Worm (Caenorhabditis elegans): ENCODE measurements around the gene talp-3.

talp-3 gene

ce11 chrIV:14631726-14632125, 21.5 kb downstream of the talp-3 start:
- no peak for TF ChIP-seq ztf-11 (tag; optimal IDR thresholded peaks at IDR 0.05)
- TF ChIP-seq lsy-2 (tag; optimal IDR thresholded peaks at IDR 0.05): no peak
- no peak for TF ChIP-seq bed-3 (GFP tag; optimal IDR thresholded peaks at IDR 0.05)
- TF ChIP-seq unc-39 (tag; optimal IDR thresholded peaks at IDR 0.05): no peak
- TF ChIP-seq unc-62 (GFP tag; optimal IDR thresholded peaks at IDR 0.05): no peak
- no peak for TF ChIP-seq sem-2 (GFP tag; optimal IDR thresholded peaks at IDR 0.05)

ce11 chrIV:14622109-14622508, 31.1 kb downstream of the talp-3 start:
- TF ChIP-seq cnd-1 (tag; optimal IDR thresholded peaks at IDR 0.05): no peak
- no peak for TF ChIP-seq nhr-237 (tag; optimal IDR thresholded peaks at IDR 0.05)
- no peak for TF ChIP-seq nhr-76 (tag; optimal IDR thresholded peaks at IDR 0.05)
- no peak for TF ChIP-seq ces-1 (GFP tag; optimal IDR thresholded peaks at IDR 0.05)
- no peak for TF ChIP-seq mep-1 (tag; optimal IDR thresholded peaks at IDR 0.05)
- no peak for TF ChIP-seq nhr-12 (tag; optimal IDR thresholded peaks at IDR 0.05)
- no peak for TF ChIP-seq unc-62 (GFP tag; optimal IDR thresholded peaks at IDR 0.05)
- TF ChIP-seq lsy-2 (tag; optimal IDR thresholded peaks at IDR 0.05): no peak
- TF ChIP-seq sptf-1 (tag; optimal IDR thresholded peaks at IDR 0.05): no peak
- TF ChIP-seq elt-3 (tag; optimal IDR thresholded peaks at IDR 0.05): no peak
- TF ChIP-seq unc-39 (tag; optimal IDR thresholded peaks at IDR 0.05): no peak
- no peak for TF ChIP-seq elt-1 (tag; optimal IDR thresholded peaks at IDR 0.05; ENCODE audit: borderline replicate concordance, insufficient read depth)
- TF ChIP-seq ham-2 (GFP tag; optimal IDR thresholded peaks at IDR 0.05): no peak
- TF ChIP-seq sem-2 (GFP tag; optimal IDR thresholded peaks at IDR 0.05): no peak
- TF ChIP-seq nhr-28 (tag; optimal IDR thresholded peaks at IDR 0.05): no peak

ce11 chrIV:14621117-14621516, 32.1 kb downstream of the talp-3 start:
- TF ChIP-seq nhr-28 (tag; optimal IDR thresholded peaks at IDR 0.05): no peak
- TF ChIP-seq lsy-2 (tag; optimal IDR thresholded peaks at IDR 0.05): no peak
- TF ChIP-seq elt-1 (tag; optimal IDR thresholded peaks at IDR 0.05; ENCODE audit: borderline replicate concordance, insufficient read depth): no peak

- TF ChIP-seq unc-120 (tag; optimal IDR thresholded peaks at IDR 0.05; ENCODE audit: poor library complexity, severe bottlenecking) (peak; percentile 12), nhr-76 (tag; optimal IDR thresholded peaks at IDR 0.05) (no peak), lin-32 (GFP tag; optimal IDR thresholded peaks at IDR 0.05) (peak; percentile 16), sptf-1 (tag; optimal IDR thresholded peaks at IDR 0.05) (peak; percentile 50), ces-1 (GFP tag; optimal IDR thresholded peaks at IDR 0.05) (peak; percentile 34), pha-4 (tag; optimal IDR thresholded peaks at IDR 0.05) (no peak), mep-1 (tag; optimal IDR thresholded peaks at IDR 0.05) (peak; percentile 52), elt-3 (tag; optimal IDR thresholded peaks at IDR 0.05) (no peak)
Measured at ce11 chrIV:14620543-14620942, 32.6 kb downstream of the talp-3 start.

- no peak for TF ChIP-seq cnd-1 (tag; optimal IDR thresholded peaks at IDR 0.05)
- no peak for TF ChIP-seq blmp-1 (tag; optimal IDR thresholded peaks at IDR 0.05)
- TF ChIP-seq lin-13 (tag; optimal IDR thresholded peaks at IDR 0.05): no peak
- no peak for TF ChIP-seq nhr-12 (tag; optimal IDR thresholded peaks at IDR 0.05)
- no peak for TF ChIP-seq ceh-39 (tag; optimal IDR thresholded peaks at IDR 0.05)
- TF ChIP-seq hlh-1 (tag; optimal IDR thresholded peaks at IDR 0.05): no peak
- no peak for TF ChIP-seq sem-2 (GFP tag; optimal IDR thresholded peaks at IDR 0.05)
- no peak for TF ChIP-seq snpc-4 (tag; optimal IDR thresholded peaks at IDR 0.05)
- no peak for TF ChIP-seq drap-1 (GFP tag; optimal IDR thresholded peaks at IDR 0.05)
- no peak for TF ChIP-seq M03D4.4 (tag; optimal IDR thresholded peaks at IDR 0.05)
Measured at ce11 chrIV:14620042-14620441, 33.1 kb downstream of the talp-3 start.

ce11 chrIV:14618551-14618950, 34.6 kb downstream of the talp-3 start:
- TF ChIP-seq ztf-11 (tag; optimal IDR thresholded peaks at IDR 0.05) (no peak), lin-13 (tag; optimal IDR thresholded peaks at IDR 0.05) (no peak), cnd-1 (tag; optimal IDR thresholded peaks at IDR 0.05) (no peak), sptf-1 (tag; optimal IDR thresholded peaks at IDR 0.05) (no peak), drap-1 (GFP tag; optimal IDR thresholded peaks at IDR 0.05) (no peak), unc-39 (tag; optimal IDR thresholded peaks at IDR 0.05) (no peak), nhr-12 (tag; optimal IDR thresholded peaks at IDR 0.05) (no peak), mep-1 (tag; optimal IDR thresholded peaks at IDR 0.05) (no peak), nhr-76 (tag; optimal IDR thresholded peaks at IDR 0.05) (no peak), pha-4 (tag; optimal IDR thresholded peaks at IDR 0.05) (no peak), elt-1 (tag; optimal IDR thresholded peaks at IDR 0.05; ENCODE audit: borderline replicate concordance, insufficient read depth) (no peak)

ce11 chrIV:14617985-14618384, 35.2 kb downstream of the talp-3 start:
- no peak for TF ChIP-seq zip-8 (tag; optimal IDR thresholded peaks at IDR 0.05)
- no peak for TF ChIP-seq lsy-2 (tag; optimal IDR thresholded peaks at IDR 0.05)
- no peak for TF ChIP-seq unc-62 (GFP tag; optimal IDR thresholded peaks at IDR 0.05)
- no peak for TF ChIP-seq ceh-83 (GFP tag; optimal IDR thresholded peaks at IDR 0.05)
- TF ChIP-seq ztf-11 (tag; optimal IDR thresholded peaks at IDR 0.05): no peak
- no peak for TF ChIP-seq lin-13 (tag; optimal IDR thresholded peaks at IDR 0.05)
- no peak for TF ChIP-seq unc-120 (tag; optimal IDR thresholded peaks at IDR 0.05; ENCODE audit: poor library complexity, severe bottlenecking)
- TF ChIP-seq tbx-8 (GFP tag; optimal IDR thresholded peaks at IDR 0.05): no peak
- no peak for TF ChIP-seq ham-2 (GFP tag; optimal IDR thresholded peaks at IDR 0.05)

Measured in whole organism, mixed stage, embryonic.